Fruit fly (Drosophila melanogaster) whole organism, embryonic: Measurements from ENCODE around the gene CG6094.
A peak's percentile ranks its signal among the peaks of the same experiment; 100 is the strongest.

Source experiments
- Abd-B ChIP-seq: fragments of 200-800 bp; sonication (Bioruptor generic); optimal IDR thresholded peaks from 2 replicates; lab custom pipeline; 2018; ENCODE audit warnings: missing biosample characterization, mild to moderate bottlenecking, missing genetic modification characterization, moderate library complexity
- Bdp1 ChIP-seq: fragments of 200-800 bp; sonication (Bioruptor generic); optimal IDR thresholded peaks from 3 replicates; lab custom pipeline; 2016; ENCODE audit warnings: missing biosample characterization, missing genetic modification characterization
- Bgb ChIP-seq: fragments of 200-800 bp; sonication (Bioruptor generic); IDR thresholded peaks from 2 replicates; pipeline ENCODE4 v1.3.6; 2022; ENCODE audit warnings: missing biosample characterization, missing genetic modification characterization; ENCODE audit not compliant: partially characterized antibody
- CG11504 ChIP-seq: fragments of 200-800 bp; sonication (Bioruptor generic); optimal IDR thresholded peaks from 3 replicates; lab custom pipeline; 2019; ENCODE audit warnings: missing biosample characterization, mild to moderate bottlenecking, missing genetic modification characterization, moderate library complexity
- CG11695 ChIP-seq: fragments of 200-800 bp; sonication (Bioruptor generic); IDR thresholded peaks from 3 replicates; pipeline ENCODE4 v1.3.6; 2022; ENCODE audit warnings: missing biosample characterization, missing genetic modification characterization
- CG13424 ChIP-seq: fragments of 200-800 bp; sonication (Bioruptor generic); optimal IDR thresholded peaks from 2 replicates; lab custom pipeline; 2019; ENCODE audit warnings: missing biosample characterization, mild to moderate bottlenecking, missing genetic modification characterization, moderate library complexity
- CG14050 ChIP-seq: fragments of 200-800 bp; sonication (Bioruptor generic); IDR thresholded peaks from 3 replicates; pipeline ENCODE4 v1.3.6; 2022; ENCODE audit warnings: missing biosample characterization, missing genetic modification characterization
- CG15073 ChIP-seq: fragments of 200-800 bp; sonication (Bioruptor generic); optimal IDR thresholded peaks from 2 replicates; lab custom pipeline; 2016; ENCODE audit warnings: missing biosample characterization, missing genetic modification characterization
- CG15601 ChIP-seq: fragments of 200-800 bp; sonication (Bioruptor generic); optimal IDR thresholded peaks from 3 replicates; lab custom pipeline; 2019; ENCODE audit warnings: missing biosample characterization, mild to moderate bottlenecking, missing genetic modification characterization, moderate library complexity
- CG18262 ChIP-seq: fragments of 200-800 bp; optimal IDR thresholded peaks from 3 replicates; lab custom pipeline; 2019; ENCODE audit warnings: missing biosample characterization, mild to moderate bottlenecking, missing genetic modification characterization, moderate library complexity
- CG2199 ChIP-seq: fragments of 200-800 bp; sonication (Bioruptor generic); IDR thresholded peaks from 3 replicates; pipeline ENCODE4 v1.3.6; 2022; ENCODE audit warnings: missing biosample characterization, missing genetic modification characterization
- CG32767 ChIP-seq: fragments of 200-800 bp; sonication (Bioruptor generic); IDR thresholded peaks from 2 replicates; pipeline ENCODE4 v1.3.6; 2022; ENCODE audit warnings: missing biosample characterization, missing genetic modification characterization
- CG34422 ChIP-seq: fragments of 200-800 bp; sonication (Bioruptor generic); IDR thresholded peaks from 3 replicates; pipeline ENCODE4 v1.3.6; 2022; ENCODE audit warnings: missing biosample characterization, missing genetic modification characterization
- CG5180 ChIP-seq: fragments of 200-800 bp; sonication (Bioruptor generic); optimal IDR thresholded peaks from 3 replicates; lab custom pipeline; 2017; ENCODE audit warnings: missing biosample characterization, missing genetic modification characterization, mild to moderate bottlenecking, moderate library complexity, missing genetic modification reagents
- CG6654 ChIP-seq: fragments of 200-800 bp; sonication (Bioruptor generic); optimal IDR thresholded peaks from 2 replicates; lab custom pipeline; 2017; ENCODE audit warnings: missing biosample characterization, mild to moderate bottlenecking, missing genetic modification characterization
- CG6791 ChIP-seq: fragments of 200-800 bp; sonication (Bioruptor generic); IDR thresholded peaks from 3 replicates; pipeline ENCODE4 v1.3.6; 2022; ENCODE audit warnings: missing biosample characterization, missing genetic modification characterization; ENCODE audit not compliant: partially characterized antibody
- CG8290 ChIP-seq, 3 experiments: fragments of 200-800 bp; sonication (Bioruptor generic); optimal IDR thresholded peaks; 2 replicates each; lab custom pipeline; 2016 to 2019; ENCODE audit warnings: missing biosample characterization in 3 of 3, missing genetic modification characterization in 3 of 3, mild to moderate bottlenecking in 2 of 3, moderate library complexity in 1 of 3
- CHES-1-like ChIP-seq: fragments of 200-800 bp; sonication (Bioruptor generic); optimal IDR thresholded peaks from 2 replicates; lab custom pipeline; 2016; ENCODE audit warnings: missing biosample characterization, missing genetic modification characterization
- Dll ChIP-seq: fragments of 200-800 bp; sonication (Bioruptor generic); IDR thresholded peaks from 4 replicates; pipeline ENCODE4 v1.3.6; 2022; ENCODE audit warnings: missing biosample characterization, missing genetic modification characterization; ENCODE audit not compliant: partially characterized antibody
- Dp ChIP-seq: fragments of 200-800 bp; sonication (Bioruptor generic); optimal IDR thresholded peaks from 2 replicates; lab custom pipeline; 2018; ENCODE audit warnings: missing biosample characterization, mild to moderate bottlenecking, missing genetic modification characterization, moderate library complexity
- E2f2 ChIP-seq: fragments of 200-800 bp; sonication (Bioruptor generic); IDR thresholded peaks from 2 replicates; pipeline ENCODE4 v1.3.6; 2022; ENCODE audit warnings: missing biosample characterization, missing genetic modification characterization
- Eip74EF ChIP-seq, 2 experiments: fragments of 200-800 bp in 1 of 2; fragments of >200 bp in 1 of 2; sonication (Bioruptor generic) in 1 of 2; optimal IDR thresholded peaks; 2 replicates each; lab custom pipeline; 2017 to 2019; ENCODE audit warnings: missing biosample characterization in 2 of 2, missing genetic modification characterization in 2 of 2, mild to moderate bottlenecking in 1 of 2, moderate library complexity in 1 of 2
- Gsc ChIP-seq: fragments of 200-800 bp; sonication (Bioruptor generic); IDR thresholded peaks from 2 replicates; pipeline ENCODE4 v1.3.6; 2022; ENCODE audit warnings: missing biosample characterization, missing genetic modification characterization
- HLH3B ChIP-seq: fragments of 200-800 bp; sonication (Bioruptor generic); IDR thresholded peaks from 2 replicates; pipeline ENCODE4 v1.3.6; 2022; ENCODE audit warnings: missing biosample characterization, missing genetic modification characterization
- HLHmδ ChIP-seq: fragments of 200-800 bp; sonication (Bioruptor generic); optimal IDR thresholded peaks from 2 replicates; lab custom pipeline; 2018; ENCODE audit warnings: missing biosample characterization, mild to moderate bottlenecking, missing genetic modification characterization, moderate library complexity
- Jarid2 ChIP-seq: fragments of 200-800 bp; sonication (Bioruptor generic); optimal IDR thresholded peaks from 3 replicates; lab custom pipeline; 2017; ENCODE audit warnings: mild to moderate bottlenecking, missing biosample characterization, missing genetic modification reagents, missing genetic modification characterization
- Lim3 ChIP-seq: fragments of 200-800 bp; sonication (Bioruptor generic); IDR thresholded peaks from 2 replicates; pipeline ENCODE4 v1.3.6; 2022; ENCODE audit warnings: missing biosample characterization, missing genetic modification characterization
- Opbp ChIP-seq: fragments of 200-800 bp; sonication (Bioruptor generic); IDR thresholded peaks from 3 replicates; pipeline ENCODE4 v1.3.6; 2022; ENCODE audit warnings: missing biosample characterization, missing genetic modification characterization; ENCODE audit not compliant: partially characterized antibody
- Pdp1 ChIP-seq, 2 experiments: fragments of 200-800 bp; sonication (Bioruptor generic); optimal IDR thresholded peaks; 3 replicates each; lab custom pipeline; 2016; ENCODE audit warnings: missing biosample characterization in 2 of 2, missing genetic modification characterization in 2 of 2, mild to moderate bottlenecking in 1 of 2, moderate library complexity in 1 of 2
- ap ChIP-seq: fragments of 200-800 bp; sonication (Bioruptor generic); IDR thresholded peaks from 2 replicates; pipeline ENCODE4 v1.3.6; 2022; ENCODE audit warnings: missing biosample characterization, missing genetic modification characterization
- chm ChIP-seq: fragments of 200-800 bp; sonication (Bioruptor generic); IDR thresholded peaks from 2 replicates; pipeline ENCODE4 v1.3.6; 2022; ENCODE audit warnings: missing biosample characterization, missing genetic modification characterization
- ci ChIP-seq: fragments of 200-800 bp; sonication (Bioruptor generic); IDR thresholded peaks from 3 replicates; pipeline ENCODE4 v1.3.6; 2022; ENCODE audit warnings: missing biosample characterization, missing genetic modification characterization
- eve ChIP-seq, 2 experiments: fragments of >200 bp; optimal IDR thresholded peaks; 2 replicates each; lab custom pipeline; 2017; ENCODE audit warnings: missing biosample characterization in 2 of 2, missing genetic modification characterization in 2 of 2
- ftz-f1 ChIP-seq: fragments of 200-800 bp; sonication (Bioruptor generic); optimal IDR thresholded peaks from 2 replicates; lab custom pipeline; 2016; ENCODE audit warnings: missing biosample characterization, missing genetic modification characterization
- hkb ChIP-seq, 2 experiments: fragments of 200-800 bp in 1 of 2; fragments of >200 bp in 1 of 2; sonication (Bioruptor generic) in 1 of 2; IDR thresholded peaks in 1 of 2; optimal IDR thresholded peaks in 1 of 2; 2 replicates each; pipeline versions ENCODE4 v1.3.6 to Lab custom; 2017 to 2022; ENCODE audit warnings: missing biosample characterization in 1 of 2, missing genetic modification characterization in 1 of 2
- ken ChIP-seq: fragments of 200-800 bp; sonication (Bioruptor generic); IDR thresholded peaks from 3 replicates; pipeline ENCODE4 v1.3.6; 2022; ENCODE audit warnings: missing biosample characterization, missing genetic modification characterization
- knrl ChIP-seq: fragments of 200-800 bp; sonication (Bioruptor generic); IDR thresholded peaks from 3 replicates; pipeline ENCODE4 v1.3.6; 2022; ENCODE audit warnings: missing biosample characterization, missing genetic modification characterization; ENCODE audit not compliant: partially characterized antibody
- lilli ChIP-seq: fragments of 200-800 bp; sonication (Bioruptor generic); optimal IDR thresholded peaks from 3 replicates; lab custom pipeline; 2016; ENCODE audit warnings: missing biosample characterization, missing genetic modification characterization
- sens ChIP-seq: fragments of 200-800 bp; sonication (Bioruptor generic); peaks from one replicate; lab custom pipeline; 2016; ENCODE audit warnings: missing biosample characterization, missing genetic modification characterization
- sr ChIP-seq: fragments of 200-800 bp; sonication (Bioruptor generic); IDR thresholded peaks from 3 replicates; pipeline ENCODE4 v1.3.6; 2022; ENCODE audit warnings: missing biosample characterization, missing genetic modification characterization
- sug ChIP-seq: fragments of 200-800 bp; optimal IDR thresholded peaks from 2 replicates; lab custom pipeline; 2019; ENCODE audit warnings: missing biosample characterization, mild to moderate bottlenecking, missing genetic modification characterization, moderate library complexity
- vfl ChIP-seq: fragments of 200-800 bp; sonication (Bioruptor generic); optimal IDR thresholded peaks from 2 replicates; lab custom pipeline; 2016; ENCODE audit warnings: missing biosample characterization, missing genetic modification characterization

Gene CG6094

DNA sequence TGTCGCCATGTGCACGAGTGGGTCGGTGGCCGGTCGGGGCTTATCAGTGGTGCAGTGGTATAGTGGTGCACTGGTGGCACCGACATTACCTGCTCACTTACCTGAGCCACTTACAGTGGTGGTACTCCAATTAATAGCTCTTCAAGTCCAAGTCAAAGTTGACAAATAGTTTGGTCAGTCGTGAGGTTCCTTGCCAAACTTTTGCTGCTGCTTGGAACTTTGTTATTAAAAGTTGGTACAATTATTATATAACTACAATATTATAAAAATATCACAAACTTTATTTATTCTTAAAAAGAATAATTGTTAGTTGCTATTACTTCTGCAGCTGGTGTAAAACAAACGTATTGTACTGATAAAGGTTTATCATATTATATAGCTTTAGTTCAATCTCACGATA is 37.1 kb downstream of the CG6094 start (continued):
- TF ChIP-seq hkb (optimal IDR thresholded peaks at IDR 0.05; lab: Kevin White, UChicago) (no peak), hkb (GFP tag; IDR thresholded peaks at IDR 0.05; lab: Robert Waterston, UW) (peak; percentile 26; the same call in 1 of the 2 replicates), CG32767 (GFP tag; lab: Robert Waterston, UW) (no peak), sr (GFP tag; lab: Robert Waterston, UW) (no peak), CG13424 (peak; percentile 27), lilli (GFP tag; lab: Kevin White, UChicago) (no peak), Dll (GFP tag; lab: Robert Waterston, UW) (no peak), ken (GFP tag; lab: Robert Waterston, UW) (peak; percentile 47; the same call in 1 of the 3 replicates), CG15073 (peak; percentile 68), Bdp1 (no peak), CHES-1-like (GFP tag; lab: Kevin White, UChicago) (no peak), chm (GFP tag; lab: Robert Waterston, UW) (no peak), ap (GFP tag; lab: Robert Waterston, UW) (no peak)

DNA sequence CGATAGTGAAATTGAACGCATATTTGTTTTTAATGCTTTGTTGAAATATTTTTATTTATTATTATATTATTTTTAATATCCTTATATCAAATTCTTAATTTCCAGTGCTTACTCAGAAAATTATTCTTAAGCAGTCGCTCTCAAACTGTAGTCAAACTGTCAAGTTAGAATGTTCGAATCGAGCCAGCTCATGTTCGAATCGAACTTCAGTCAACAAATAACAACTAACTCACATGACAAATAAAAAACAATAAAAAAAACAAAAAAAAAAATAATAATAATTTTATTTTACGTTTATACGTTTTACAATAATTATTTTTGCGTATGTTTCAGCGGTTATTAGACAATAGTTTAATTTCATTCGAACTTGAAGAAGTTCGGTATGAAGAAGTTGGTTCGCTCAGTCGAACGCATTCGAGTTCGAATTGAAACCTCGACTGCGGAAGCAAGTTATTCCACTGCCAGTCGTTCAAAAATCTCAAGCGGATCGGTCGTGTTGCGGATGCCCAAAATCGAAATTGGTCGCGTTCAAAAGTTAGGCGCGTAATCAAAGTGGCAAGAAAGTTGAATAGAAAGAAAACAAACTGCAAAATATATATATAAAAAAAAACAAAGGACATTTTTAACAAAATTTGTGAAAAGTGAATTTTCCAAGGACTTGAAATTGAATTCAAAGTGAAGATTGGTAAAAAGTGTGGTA is 37.7 kb downstream of the CG6094 start, which contains the start of gene Trim9:
Gene Trim9, plus strand, starts transcription at position 463 of the 700 bp plus-strand sequence.
- TF ChIP-seq CG18262 (tag; lab: Kevin White, UChicago) (no peak), eve (GFP tag; optimal IDR thresholded peaks at IDR 0.05; lab: Kevin White, UChicago) (peak in 1 of 2 experiments; percentile 1), Lim3 (GFP tag; lab: Robert Waterston, UW) (no peak), Gsc (GFP tag; lab: Robert Waterston, UW) (no peak), ken (GFP tag; lab: Robert Waterston, UW) (peak; percentile 39; the same call in 1 of the 3 replicates), CG14050 (GFP tag; lab: Robert Waterston, UW) (no peak), CG2199 (GFP tag; lab: Robert Waterston, UW) (0 out of 3 replicates have a peak, but pooled peaks have one; percentile 40), knrl (GFP tag; lab: Robert Waterston, UW) (peak; percentile 14; the same call in 1 of the 3 replicates), HLH3B (GFP tag; lab: Robert Waterston, UW) (peak; percentile 4; the same call in 1 of the 2 replicates), CG11695 (GFP tag; lab: Robert Waterston, UW) (0 out of 3 replicates have a peak, but pooled peaks have one; percentile 50), Jarid2 (GFP tag; lab: Kevin White, UChicago) (peak; percentile 97), chm (GFP tag; lab: Robert Waterston, UW) (peak; percentile 50; the same call in 1 of the 2 replicates), CG8290 (GFP tag; optimal IDR thresholded peaks at IDR 0.05; lab: Kevin White, UChicago) (no peak), CG8290 (tag; optimal IDR thresholded peaks at IDR 0.05; lab: Kevin White, UChicago) (peak in 1 of 2 experiments; percentile 29), Abd-B (GFP tag; lab: Kevin White, UChicago) (no peak), Pdp1 (GFP tag; optimal IDR thresholded peaks at IDR 0.05; lab: Kevin White, UChicago) (peak in 1 of 2 experiments; percentile 40), CG5180 (GFP tag; lab: Kevin White, UChicago) (peak; percentile 98), CG6654 (GFP tag; lab: Kevin White, UChicago) (peak; percentile 79), Dp (peak; percentile 55), Opbp (GFP tag; lab: Robert Waterston, UW) (peak; percentile 58; the same call in 1 of the 3 replicates), CG15601 (tag; lab: Kevin White, UChicago) (peak; percentile 85), sug (no peak), Eip74EF (GFP tag; optimal IDR thresholded peaks at IDR 0.05; lab: Kevin White, UChicago) (peak in 1 of 2 experiments; percentile 23), E2f2 (GFP tag; lab: Robert Waterston, UW) (peak; percentile 73), sens (GFP tag; lab: Kevin White, UChicago) (peak; percentile 73), CG11504 (peak; percentile 48), CG6791 (GFP tag; lab: Robert Waterston, UW) (peak; percentile 11; the same call in 1 of the 3 replicates), ftz-f1 (no peak), HLHmδ (GFP tag; lab: Kevin White, UChicago) (peak; percentile 37), Bgb (GFP tag; lab: Robert Waterston, UW) (peak; percentile 33; the same call in 1 of the 2 replicates), CG34422 (GFP tag; lab: Robert Waterston, UW) (peak; percentile 10; the same call in 1 of the 3 replicates), vfl (GFP tag; lab: Kevin White, UChicago) (no peak), ci (peak; percentile 59; the same call in 1 of the 3 replicates)
